Worm (Caenorhabditis elegans) whole organism, L2 larva: ENCODE results near the gene F28C1.3.
A peak's percentile ranks its signal among the peaks of the same experiment; 100 is the strongest.

Source experiments
- C34F6.9 ChIP-seq: fragments of 150-350 bp; optimal IDR thresholded peaks from 2 replicates; lab custom pipeline; 2014; ENCODE audit warnings: missing biosample characterization, missing genetic modification characterization
- F13H6.1 ChIP-seq: sonication (generic microtip); optimal IDR thresholded peaks from 2 replicates; lab custom pipeline; 2016; ENCODE audit warnings: missing genetic modification characterization, missing compliant biosample characterization
- R02D3.7 ChIP-seq: fragments of 150-350 bp; optimal IDR thresholded peaks from 2 replicates; lab custom pipeline; 2014; ENCODE audit warnings: missing biosample characterization, missing genetic modification characterization
- ZK546.5 ChIP-seq: sonication (generic microtip); optimal IDR thresholded peaks from 2 replicates; lab custom pipeline; 2017; ENCODE audit warnings: missing biosample characterization, missing genetic modification characterization
- alr-1 ChIP-seq: fragments of 150-350 bp; optimal IDR thresholded peaks from 2 replicates; lab custom pipeline; 2014; ENCODE audit warnings: missing biosample characterization, missing genetic modification characterization
- blmp-1 ChIP-seq: sonication (generic microtip); optimal IDR thresholded peaks from 2 replicates; lab custom pipeline; 2017; ENCODE audit warnings: missing genetic modification characterization, mild to moderate bottlenecking, missing compliant biosample characterization, antibody characterized with exemption, moderate library complexity; ENCODE audit not compliant: insufficient read depth
- crh-2 ChIP-seq: sonication (generic microtip); optimal IDR thresholded peaks from 2 replicates; lab custom pipeline; 2017; ENCODE audit warnings: missing biosample characterization, missing genetic modification characterization
- dmd-4 ChIP-seq: sonication (generic microtip); optimal IDR thresholded peaks from 2 replicates; lab custom pipeline; 2017; ENCODE audit warnings: missing biosample characterization, missing genetic modification characterization
- egl-27 ChIP-seq: sonication (generic microtip); optimal IDR thresholded peaks from 3 replicates; lab custom pipeline; 2017; ENCODE audit warnings: missing biosample characterization, missing genetic modification reagents, missing genetic modification characterization
- elt-1 ChIP-seq: fragments of 150-350 bp; optimal IDR thresholded peaks from 2 replicates; lab custom pipeline; 2014; ENCODE audit warnings: missing biosample characterization, missing genetic modification characterization
- fos-1 ChIP-seq: fragments of 150-350 bp; optimal IDR thresholded peaks from 2 replicates; lab custom pipeline; 2014; ENCODE audit warnings: missing biosample characterization, missing genetic modification characterization
- lin-11 ChIP-seq: fragments of 150-350 bp; sonication (generic microtip); optimal IDR thresholded peaks from 2 replicates; lab custom pipeline; 2014; ENCODE audit warnings: missing biosample characterization, missing genetic modification characterization, inconsistent platforms, mixed read lengths
- lin-13 ChIP-seq: fragments of 150-350 bp; optimal IDR thresholded peaks from 2 replicates; lab custom pipeline; 2014; ENCODE audit warnings: missing biosample characterization, missing genetic modification reagents, missing genetic modification characterization
- lsy-2 ChIP-seq, 2 experiments: fragments of 150-350 bp in 1 of 2; sonication (generic microtip) in 1 of 2; optimal IDR thresholded peaks; 2 replicates each; lab custom pipeline; 2014 to 2017; ENCODE audit warnings: missing biosample characterization in 2 of 2, missing genetic modification characterization in 2 of 2
- mdl-1 ChIP-seq, 2 experiments: fragments of 150-350 bp in 1 of 2; sonication (generic microtip) in 1 of 2; optimal IDR thresholded peaks; 2 replicates each; lab custom pipeline; 2017; ENCODE audit warnings: missing biosample characterization in 2 of 2, missing genetic modification characterization in 2 of 2
- nhr-10 ChIP-seq: sonication (generic microtip); optimal IDR thresholded peaks from 2 replicates; lab custom pipeline; 2017; ENCODE audit warnings: missing biosample characterization, missing genetic modification characterization
- nhr-12 ChIP-seq: fragments of 150-350 bp; optimal IDR thresholded peaks from 2 replicates; lab custom pipeline; 2014; ENCODE audit warnings: missing biosample characterization, missing genetic modification characterization
- nhr-129 ChIP-seq: fragments of 150-350 bp; optimal IDR thresholded peaks from 2 replicates; lab custom pipeline; 2014; ENCODE audit warnings: missing biosample characterization, missing genetic modification characterization
- nhr-23 ChIP-seq: fragments of 150-350 bp; optimal IDR thresholded peaks from 2 replicates; lab custom pipeline; 2014; ENCODE audit warnings: missing biosample characterization, missing genetic modification reagents, missing genetic modification characterization
- nhr-237 ChIP-seq: fragments of 150-350 bp; optimal IDR thresholded peaks from 2 replicates; lab custom pipeline; 2014; ENCODE audit warnings: missing biosample characterization, missing genetic modification characterization
- nhr-25 ChIP-seq: fragments of 150-350 bp; sonication (generic microtip); optimal IDR thresholded peaks from 3 replicates; lab custom pipeline; 2014; ENCODE audit warnings: missing biosample characterization, missing genetic modification characterization
- nhr-6 ChIP-seq: fragments of 150-350 bp; optimal IDR thresholded peaks from 2 replicates; lab custom pipeline; 2014; ENCODE audit warnings: missing biosample characterization, missing genetic modification characterization
- nhr-77 ChIP-seq: fragments of 150-350 bp; optimal IDR thresholded peaks from 2 replicates; lab custom pipeline; 2014; ENCODE audit warnings: missing biosample characterization, missing genetic modification characterization
- peb-1 ChIP-seq: fragments of 150-350 bp; optimal IDR thresholded peaks from 2 replicates; lab custom pipeline; 2014; ENCODE audit warnings: missing biosample characterization, missing genetic modification characterization
- sem-4 ChIP-seq: fragments of 150-350 bp; optimal IDR thresholded peaks from 2 replicates; lab custom pipeline; 2014; ENCODE audit warnings: missing biosample characterization, missing genetic modification reagents, missing genetic modification characterization
- sma-9 ChIP-seq, 2 experiments: fragments of 150-350 bp in 1 of 2; sonication (generic microtip) in 1 of 2; optimal IDR thresholded peaks; 2 replicates each; lab custom pipeline; 2014 to 2016; ENCODE audit warnings: missing genetic modification characterization in 2 of 2, mild to moderate bottlenecking in 1 of 2, missing biosample characterization in 1 of 2, missing compliant biosample characterization in 1 of 2, missing genetic modification reagents in 1 of 2, moderate library complexity in 1 of 2
- snpc-4 ChIP-seq: fragments of 150-350 bp; optimal IDR thresholded peaks from 2 replicates; lab custom pipeline; 2014; ENCODE audit warnings: missing biosample characterization, missing genetic modification characterization
- unc-39 ChIP-seq: fragments of 150-350 bp; optimal IDR thresholded peaks from 2 replicates; lab custom pipeline; 2014; ENCODE audit warnings: missing biosample characterization, missing genetic modification characterization
- unc-55 ChIP-seq: fragments of 150-350 bp; sonication (generic microtip); optimal IDR thresholded peaks from 3 replicates; lab custom pipeline; 2014; ENCODE audit warnings: missing biosample characterization, missing genetic modification reagents, missing genetic modification characterization
- unc-62 ChIP-seq: fragments of 150-350 bp; optimal IDR thresholded peaks from 2 replicates; lab custom pipeline; 2014; ENCODE audit warnings: missing biosample characterization, missing genetic modification reagents, missing genetic modification characterization
- zag-1 ChIP-seq: fragments of 150-350 bp; optimal IDR thresholded peaks from 2 replicates; lab custom pipeline; 2014; ENCODE audit warnings: missing biosample characterization, missing genetic modification characterization
- ztf-1 ChIP-seq: fragments of 200-800 bp; sonication (Bioruptor generic); conservative IDR thresholded peaks from 2 replicates; pipeline ENCODE4 v1.3.6; 2022; ENCODE audit warnings: missing genetic modification characterization, missing compliant biosample characterization
- ztf-4 ChIP-seq: fragments of 150-350 bp; optimal IDR thresholded peaks from 2 replicates; lab custom pipeline; 2014; ENCODE audit warnings: missing biosample characterization, missing genetic modification characterization

Gene F28C1.3

ce11 chrV:12432111-12432510 is 36.4 kb upstream of the F28C1.3 start, which contains the start of gene C54D10.13:
Gene C54D10.13, minus strand, starts transcription at chrV:12432289.
- TF ChIP-seq mdl-1 (tag; optimal IDR thresholded peaks at IDR 0.05; lab: Kevin White, UChicago) = no peak
- no peak for TF ChIP-seq dmd-4 (tag; lab: Kevin White, UChicago)
- TF ChIP-seq nhr-25 (tag; lab: Kevin White, UChicago) = no peak
- no peak for TF ChIP-seq unc-62 (GFP tag; lab: Kevin White, UChicago)
- peak; percentile 67 for TF ChIP-seq fos-1 (tag; lab: Kevin White, UChicago)
- no peak for TF ChIP-seq unc-55 (GFP tag; lab: Kevin White, UChicago)

ce11 chrV:12433105-12433504 is 35.4 kb upstream of the F28C1.3 start:
- no peak for TF ChIP-seq R02D3.7 (tag; lab: Kevin White, UChicago)
- TF ChIP-seq egl-27 = no peak
- TF ChIP-seq nhr-25 (tag; lab: Kevin White, UChicago) = no peak
- TF ChIP-seq ztf-4 (tag; lab: Kevin White, UChicago) = no peak
- no peak for TF ChIP-seq nhr-10 (tag; lab: Kevin White, UChicago)
- TF ChIP-seq nhr-237 = no peak
- TF ChIP-seq fos-1 (tag; lab: Kevin White, UChicago) = no peak
- no peak for TF ChIP-seq elt-1 (tag; lab: Kevin White, UChicago)
- no peak for TF ChIP-seq peb-1 (tag; lab: Kevin White, UChicago)
- no peak for TF ChIP-seq sma-9 (GFP tag; optimal IDR thresholded peaks at IDR 0.05; lab: Kevin White, UChicago)
- TF ChIP-seq sma-9 (tag; optimal IDR thresholded peaks at IDR 0.05; lab: Kevin White, UChicago) = no peak
- TF ChIP-seq zag-1 (tag; lab: Kevin White, UChicago) = no peak
- TF ChIP-seq sem-4 (tag; lab: Kevin White, UChicago) = no peak
- no peak for TF ChIP-seq C34F6.9 (tag; lab: Kevin White, UChicago)
- TF ChIP-seq alr-1 (tag; lab: Kevin White, UChicago) = no peak
- no peak for TF ChIP-seq nhr-77 (tag; lab: Kevin White, UChicago)
- TF ChIP-seq nhr-129 = no peak

- TF ChIP-seq ZK546.5 (tag; lab: Kevin White, UChicago) = no peak
- no peak for TF ChIP-seq crh-2 (tag; lab: Kevin White, UChicago)
- TF ChIP-seq nhr-23 = no peak
- TF ChIP-seq snpc-4 (tag; lab: Kevin White, UChicago) = no peak
- no peak for TF ChIP-seq nhr-12 (tag; lab: Kevin White, UChicago)
- no peak for TF ChIP-seq ztf-1 (GFP tag; lab: Robert Waterston, UW)
- TF ChIP-seq nhr-77 (tag; lab: Kevin White, UChicago) = no peak
- no peak for TF ChIP-seq nhr-129
- TF ChIP-seq peb-1 (tag; lab: Kevin White, UChicago) = no peak
- TF ChIP-seq lsy-2 (tag; optimal IDR thresholded peaks at IDR 0.05; lab: Kevin White, UChicago) = no peak
- no peak for TF ChIP-seq lin-13 (GFP tag; lab: Kevin White, UChicago)
- no peak for TF ChIP-seq egl-27
- no peak for TF ChIP-seq lin-11 (tag; lab: Kevin White, UChicago)
- TF ChIP-seq unc-39 = no peak
- no peak for TF ChIP-seq nhr-6
- no peak for TF ChIP-seq sem-4 (tag; lab: Kevin White, UChicago)
- TF ChIP-seq fos-1 (tag; lab: Kevin White, UChicago) = no peak
These were observed 34.7 kb upstream of the F28C1.3 start, which contains the start of gene srh-25 for ce11 chrV:12433717-12434116. Gene srh-25, minus strand, starts transcription at chrV:12433817.

ce11 chrV:12441420-12441819 is 27.0 kb upstream of the F28C1.3 start, which contains the start of gene pals-37:
Gene pals-37, minus strand, starts transcription at chrV:12441520.
- no peak for TF ChIP-seq nhr-6

ce11 chrV:12443754-12444153 is 24.7 kb upstream of the F28C1.3 start, which contains the start of gene pals-39:
Gene pals-39, minus strand, starts transcription at chrV:12443854.
- TF ChIP-seq fos-1 (tag; lab: Kevin White, UChicago) (peak; percentile 21), F13H6.1 (no peak), blmp-1 (tag; lab: Kevin White, UChicago) (no peak)
